Worm (Caenorhabditis elegans) whole organism, L1 larva: ENCODE results near the gene chil-16.

Experiments used
- ama-1 ChIP-seq: fragments of 150-350 bp; optimal IDR thresholded peaks from 2 replicates; lab custom pipeline; 2014
- ces-1 ChIP-seq: fragments of 150-350 bp; optimal IDR thresholded peaks from 2 replicates; lab custom pipeline; 2014; ENCODE audit warnings: missing biosample characterization, missing genetic modification reagents, missing genetic modification characterization
- dpl-1 ChIP-seq, 3 experiments: fragments of 150-350 bp in 2 of 3; sonication (generic microtip) in 1 of 3; optimal IDR thresholded peaks; 2 replicates each; lab custom pipeline; 2014 to 2017; ENCODE audit warnings: missing biosample characterization in 3 of 3, missing genetic modification characterization in 3 of 3, missing genetic modification reagents in 3 of 3
- egl-13 ChIP-seq: sonication (generic microtip); optimal IDR thresholded peaks from 2 replicates; lab custom pipeline; 2016; ENCODE audit warnings: missing genotype, missing genetic modification reagents, missing genetic modification characterization, missing compliant biosample characterization
- egl-27 ChIP-seq, 2 experiments: fragments of 150-350 bp in 1 of 2; sonication (generic microtip); optimal IDR thresholded peaks; 3 replicates each; lab custom pipeline; 2017 to 2018; ENCODE audit warnings: missing biosample characterization in 2 of 2, missing genetic modification characterization in 2 of 2, missing genetic modification reagents in 2 of 2
- fkh-4 ChIP-seq: sonication (generic microtip); optimal IDR thresholded peaks from 2 replicates; lab custom pipeline; 2016; ENCODE audit warnings: missing compliant biosample characterization, missing genetic modification characterization, borderline replicate concordance
- pqm-1 ChIP-seq: sonication (generic microtip); optimal IDR thresholded peaks from 3 replicates; lab custom pipeline; 2017; ENCODE audit warnings: missing biosample characterization, missing genetic modification characterization
- unc-62 ChIP-seq: fragments of 150-350 bp; optimal IDR thresholded peaks from 2 replicates; lab custom pipeline; 2014; ENCODE audit warnings: missing biosample characterization, missing genetic modification reagents, missing genetic modification characterization
- ztf-11 ChIP-seq, 2 experiments: sonication (generic microtip); optimal IDR thresholded peaks; 2 replicates each; lab custom pipeline; 2016 to 2017; ENCODE audit warnings: missing genetic modification characterization in 2 of 2, missing biosample characterization in 1 of 2, missing compliant biosample characterization in 1 of 2

ce11 chrII:9440060-9440459, 1.7 kb downstream of the chil-16 start, which contains the start of gene chil-17:
- no peak for TF ChIP-seq ama-1
- TF ChIP-seq egl-13 (tag; lab: Kevin White, UChicago), result no peak
- TF ChIP-seq pqm-1, result no peak
- no peak for TF ChIP-seq ces-1 (GFP tag; lab: Kevin White, UChicago)
- no peak for TF ChIP-seq ztf-11 (tag; optimal IDR thresholded peaks at IDR 0.05; lab: Kevin White, UChicago)
- no peak for TF ChIP-seq dpl-1 (GFP tag; optimal IDR thresholded peaks at IDR 0.05; lab: Kevin White, UChicago)
- no peak for TF ChIP-seq egl-27 (tag; optimal IDR thresholded peaks at IDR 0.05; lab: Kevin White, UChicago)
- TF ChIP-seq fkh-4, result no peak
- TF ChIP-seq unc-62 (GFP tag; lab: Kevin White, UChicago), result no peak
